Worm (Caenorhabditis elegans) whole organism, late embryonic: Measurements from ENCODE around the gene ebp-2.
A peak's percentile ranks its signal among the peaks of the same experiment; 100 is the strongest.

Source experiments
- C38D4.7 ChIP-seq: fragments of 200-800 bp; sonication (Bioruptor generic); optimal IDR thresholded peaks from 2 replicates; lab custom pipeline; 2018; ENCODE audit warnings: mild to moderate bottlenecking, missing genetic modification characterization, moderate library complexity, missing compliant biosample characterization
- K09A11.1 ChIP-seq: sonication (generic microtip); optimal IDR thresholded peaks from 2 replicates; lab custom pipeline; 2017; ENCODE audit warnings: antibody characterized with exemption, mild to moderate bottlenecking, missing genetic modification characterization, missing compliant biosample characterization; ENCODE audit not compliant: insufficient read depth
- T23F11.4 ChIP-seq: fragments of 200-800 bp; sonication (Bioruptor generic); optimal IDR thresholded peaks from 2 replicates; lab custom pipeline; 2018; ENCODE audit warnings: mild to moderate bottlenecking, missing genetic modification characterization, missing compliant biosample characterization
- Y22D7AL.16 ChIP-seq: sonication (generic microtip); optimal IDR thresholded peaks from 2 replicates; lab custom pipeline; 2016; ENCODE audit warnings: missing genetic modification characterization, missing compliant biosample characterization
- ahr-1 ChIP-seq: sonication (generic microtip); optimal IDR thresholded peaks from 2 replicates; lab custom pipeline; 2016; ENCODE audit warnings: missing genetic modification characterization, missing compliant biosample characterization
- ama-1 ChIP-seq: fragments of 150-350 bp; optimal IDR thresholded peaks from 2 replicates; lab custom pipeline; 2014
- ceh-14 ChIP-seq: sonication (generic microtip); optimal IDR thresholded peaks from 2 replicates; lab custom pipeline; 2016; ENCODE audit warnings: missing genotype, missing genetic modification characterization, missing compliant biosample characterization
- ceh-18 ChIP-seq: sonication (generic microtip); optimal IDR thresholded peaks from 2 replicates; lab custom pipeline; 2016; ENCODE audit warnings: missing genetic modification characterization, missing compliant biosample characterization
- ceh-2 ChIP-seq: sonication (generic microtip); optimal IDR thresholded peaks from 2 replicates; lab custom pipeline; 2016; ENCODE audit warnings: missing genotype, missing genetic modification characterization, missing compliant biosample characterization
- ceh-22 ChIP-seq: sonication (generic microtip); optimal IDR thresholded peaks from 2 replicates; lab custom pipeline; 2017; ENCODE audit warnings: missing biosample characterization, missing genetic modification characterization
- ceh-24 ChIP-seq: sonication (generic microtip); optimal IDR thresholded peaks from 2 replicates; lab custom pipeline; 2016; ENCODE audit warnings: mild to moderate bottlenecking, missing genetic modification characterization, missing compliant biosample characterization
- ceh-31 ChIP-seq: sonication (generic microtip); optimal IDR thresholded peaks from 2 replicates; lab custom pipeline; 2016; ENCODE audit warnings: missing genetic modification characterization, missing compliant biosample characterization
- ceh-45 ChIP-seq: fragments of 200-800 bp; sonication (Bioruptor generic); IDR thresholded peaks from 2 replicates; pipeline ENCODE4 v1.3.6; 2022; ENCODE audit warnings: missing genetic modification reagents, missing genetic modification characterization, missing compliant biosample characterization
- ceh-48 ChIP-seq: sonication (generic microtip); optimal IDR thresholded peaks from 2 replicates; lab custom pipeline; 2016; ENCODE audit warnings: missing genetic modification characterization, inconsistent platforms, missing compliant biosample characterization
- ceh-6 ChIP-seq: fragments of 200-800 bp; sonication (Bioruptor generic); optimal IDR thresholded peaks from 2 replicates; lab custom pipeline; 2018; ENCODE audit warnings: mild to moderate bottlenecking, missing genetic modification characterization, missing compliant biosample characterization
- ceh-9 ChIP-seq: sonication (generic microtip); optimal IDR thresholded peaks from 2 replicates; lab custom pipeline; 2016; ENCODE audit warnings: mild to moderate bottlenecking, missing genetic modification characterization, inconsistent platforms, missing compliant biosample characterization
- che-1 ChIP-seq: sonication (generic microtip); optimal IDR thresholded peaks from 2 replicates; lab custom pipeline; 2016; ENCODE audit warnings: mild to moderate bottlenecking, missing genetic modification characterization, missing compliant biosample characterization
- dmd-4 ChIP-seq: sonication (generic microtip); optimal IDR thresholded peaks from 2 replicates; lab custom pipeline; 2016; ENCODE audit warnings: borderline replicate concordance, missing genetic modification characterization, missing compliant biosample characterization
- dve-1 ChIP-seq: sonication (generic microtip); optimal IDR thresholded peaks from 2 replicates; lab custom pipeline; 2017; ENCODE audit warnings: antibody characterized with exemption, mild to moderate bottlenecking, missing genetic modification characterization, missing compliant biosample characterization
- ets-4 ChIP-seq: sonication (generic microtip); optimal IDR thresholded peaks from 2 replicates; lab custom pipeline; 2016; ENCODE audit warnings: missing genetic modification characterization, missing compliant biosample characterization
- fax-1 ChIP-seq: sonication (generic microtip); optimal IDR thresholded peaks from 2 replicates; lab custom pipeline; 2016; ENCODE audit warnings: missing genotype, missing genetic modification characterization, missing compliant biosample characterization
- fkh-10 ChIP-seq: fragments of 150-350 bp; optimal IDR thresholded peaks from 2 replicates; lab custom pipeline; 2014; ENCODE audit warnings: missing biosample characterization, missing genetic modification reagents, missing genetic modification characterization
- gmeb-2 ChIP-seq: sonication (generic microtip); optimal IDR thresholded peaks from 2 replicates; lab custom pipeline; 2016; ENCODE audit warnings: missing genetic modification characterization, inconsistent platforms, missing compliant biosample characterization
- hlh-13 ChIP-seq: fragments of 200-800 bp; sonication (Bioruptor generic); optimal IDR thresholded peaks from 2 replicates; lab custom pipeline; 2018; ENCODE audit warnings: mild to moderate bottlenecking, missing genetic modification characterization, missing compliant biosample characterization
- hlh-15 ChIP-seq: sonication (generic microtip); optimal IDR thresholded peaks from 2 replicates; lab custom pipeline; 2016; ENCODE audit warnings: missing genetic modification characterization, missing compliant biosample characterization
- hlh-30 ChIP-seq: sonication (generic microtip); optimal IDR thresholded peaks from 2 replicates; lab custom pipeline; 2017; ENCODE audit warnings: antibody characterized with exemption, missing genetic modification characterization, missing compliant biosample characterization; ENCODE audit not compliant: insufficient read depth
- hlh-6 ChIP-seq: sonication (generic microtip); optimal IDR thresholded peaks from 2 replicates; lab custom pipeline; 2016; ENCODE audit warnings: missing genotype, missing genetic modification characterization, missing compliant biosample characterization
- hlh-8 ChIP-seq: sonication (generic microtip); optimal IDR thresholded peaks from 2 replicates; lab custom pipeline; 2016; ENCODE audit warnings: missing genotype, missing genetic modification characterization, missing compliant biosample characterization
- lim-6 ChIP-seq: sonication (generic microtip); optimal IDR thresholded peaks from 2 replicates; lab custom pipeline; 2016; ENCODE audit warnings: missing genetic modification characterization, missing compliant biosample characterization
- lin-11 ChIP-seq: fragments of 200-800 bp; sonication (Bioruptor generic); optimal IDR thresholded peaks from 2 replicates; lab custom pipeline; 2018; ENCODE audit warnings: mild to moderate bottlenecking, missing genetic modification characterization, missing compliant biosample characterization
- mec-3 ChIP-seq: sonication (generic microtip); optimal IDR thresholded peaks from 2 replicates; lab custom pipeline; 2016; ENCODE audit warnings: borderline replicate concordance, missing genetic modification characterization, missing compliant biosample characterization
- nfya-1 ChIP-seq: sonication (generic microtip); optimal IDR thresholded peaks from 2 replicates; lab custom pipeline; 2017; ENCODE audit warnings: missing genetic modification characterization, mild to moderate bottlenecking, missing compliant biosample characterization, antibody characterized with exemption, moderate library complexity
- nhr-11 ChIP-seq: fragments of 150-350 bp; optimal IDR thresholded peaks from 2 replicates; lab custom pipeline; 2014; ENCODE audit warnings: missing biosample characterization, missing genetic modification characterization
- npax-4 ChIP-seq: sonication (generic microtip); optimal IDR thresholded peaks from 2 replicates; lab custom pipeline; 2016; ENCODE audit warnings: missing genetic modification characterization, missing compliant biosample characterization
- odd-2 ChIP-seq: sonication (generic microtip); optimal IDR thresholded peaks from 2 replicates; lab custom pipeline; 2017; ENCODE audit warnings: antibody characterized with exemption, mild to moderate bottlenecking, missing genetic modification characterization, missing compliant biosample characterization
- pat-9 ChIP-seq: fragments of 200-800 bp; sonication (Bioruptor generic); optimal IDR thresholded peaks from 2 replicates; lab custom pipeline; 2018; ENCODE audit warnings: mild to moderate bottlenecking, missing genetic modification characterization, moderate library complexity, missing compliant biosample characterization
- pax-1 ChIP-seq: fragments of 150-350 bp; optimal IDR thresholded peaks from 2 replicates; lab custom pipeline; 2014; ENCODE audit warnings: missing biosample characterization, missing genetic modification characterization
- pha-2 ChIP-seq: sonication (generic microtip); optimal IDR thresholded peaks from 2 replicates; lab custom pipeline; 2017; ENCODE audit warnings: mild to moderate bottlenecking, missing genetic modification characterization, missing compliant biosample characterization
- pha-4 ChIP-seq: fragments of 150-350 bp; optimal IDR thresholded peaks from 2 replicates; lab custom pipeline; 2018; ENCODE audit warnings: missing biosample characterization, missing genetic modification reagents, missing genetic modification characterization
- pqm-1 ChIP-seq: sonication (generic microtip); optimal IDR thresholded peaks from 2 replicates; lab custom pipeline; 2016; ENCODE audit warnings: missing genetic modification characterization, missing compliant biosample characterization
- ref-2 ChIP-seq: sonication (generic microtip); optimal IDR thresholded peaks from 2 replicates; lab custom pipeline; 2016; ENCODE audit warnings: missing genetic modification characterization, missing compliant biosample characterization
- rnt-1 ChIP-seq: sonication (generic microtip); optimal IDR thresholded peaks from 2 replicates; lab custom pipeline; 2016; ENCODE audit warnings: missing genetic modification characterization, missing compliant biosample characterization
- sdc-2 ChIP-seq: sonication (generic microtip); optimal IDR thresholded peaks from 2 replicates; lab custom pipeline; 2016; ENCODE audit warnings: missing genotype, missing genetic modification characterization, missing compliant biosample characterization
- sox-2 ChIP-seq: fragments of 200-800 bp; sonication (Bioruptor generic); IDR thresholded peaks from 2 replicates; pipeline ENCODE4 v1.3.6; 2022; ENCODE audit warnings: missing genetic modification reagents, missing genetic modification characterization, missing compliant biosample characterization
- syd-9 ChIP-seq: sonication (generic microtip); optimal IDR thresholded peaks from 2 replicates; lab custom pipeline; 2016; ENCODE audit warnings: mild to moderate bottlenecking, missing genetic modification characterization, moderate library complexity, missing compliant biosample characterization
- tbx-2 ChIP-seq: sonication (generic microtip); optimal IDR thresholded peaks from 2 replicates; lab custom pipeline; 2016; ENCODE audit warnings: missing genetic modification characterization, missing compliant biosample characterization
- ttx-3 ChIP-seq: sonication (generic microtip); optimal IDR thresholded peaks from 2 replicates; lab custom pipeline; 2016; ENCODE audit warnings: missing genetic modification reagents, missing genetic modification characterization, missing compliant biosample characterization
- unc-3 ChIP-seq, 2 experiments: fragments of 200-800 bp in 1 of 2; sonication (Bioruptor generic) in 1 of 2; sonication (generic microtip) in 1 of 2; conservative IDR thresholded peaks in 1 of 2; optimal IDR thresholded peaks in 1 of 2; 2 replicates each; pipeline versions ENCODE4 v1.3.6 to Lab custom; 2016 to 2022; ENCODE audit warnings: missing compliant biosample characterization in 2 of 2, missing genetic modification characterization in 2 of 2, missing genetic modification reagents in 1 of 2
- unc-42 ChIP-seq: sonication (generic microtip); optimal IDR thresholded peaks from 2 replicates; lab custom pipeline; 2016; ENCODE audit warnings: missing genotype, missing genetic modification characterization, missing compliant biosample characterization
- unc-55 ChIP-seq: sonication (generic microtip); optimal IDR thresholded peaks from 2 replicates; lab custom pipeline; 2017; ENCODE audit warnings: missing biosample characterization, missing genetic modification reagents, missing genetic modification characterization
- unc-86 ChIP-seq: sonication (generic microtip); optimal IDR thresholded peaks from 2 replicates; lab custom pipeline; 2016; ENCODE audit warnings: missing genetic modification characterization, missing compliant biosample characterization
- zip-5 ChIP-seq: sonication (generic microtip); optimal IDR thresholded peaks from 2 replicates; lab custom pipeline; 2016; ENCODE audit warnings: missing genetic modification characterization, missing compliant biosample characterization
- ztf-16 ChIP-seq: sonication (generic microtip); optimal IDR thresholded peaks from 2 replicates; lab custom pipeline; 2017; ENCODE audit warnings: missing genetic modification characterization, missing compliant biosample characterization

ebp-2 gene

DNA sequence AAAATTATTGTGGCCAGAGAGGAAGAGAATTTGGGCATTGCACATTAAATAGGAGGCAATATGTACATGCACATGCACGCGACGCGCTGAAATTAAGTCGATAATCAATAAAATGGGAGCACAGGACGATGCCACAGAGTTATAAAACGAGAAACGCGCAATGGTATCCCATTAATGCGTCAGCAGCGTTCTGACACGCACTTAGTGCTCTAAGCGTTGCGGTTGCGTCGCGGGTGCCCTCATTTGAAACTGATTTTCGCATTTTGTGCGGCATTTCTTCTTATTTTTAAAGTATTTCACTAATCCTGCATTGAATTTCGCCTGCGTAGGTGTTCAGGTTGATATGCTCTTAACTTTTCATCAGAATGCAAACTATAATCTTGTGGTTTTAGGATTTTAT is 10.5 kb downstream of the ebp-2 start, which contains the start of gene rsp-1:
TSS of gene rsp-1 (plus strand) at position 338 of the 400 bp plus-strand sequence.
- TF ChIP-seq ceh-9 (tag; lab: Kevin White, UChicago) (no peak), T23F11.4 (peak; percentile 8), nhr-11 (tag; lab: Kevin White, UChicago) (no peak), sox-2 (GFP tag; lab: Robert Waterston, UW) (no peak), ceh-45 (no peak), tbx-2 (tag; lab: Kevin White, UChicago) (peak; percentile 77), npax-4 (tag; lab: Kevin White, UChicago) (no peak), rnt-1 (peak; percentile 71), ets-4 (tag; lab: Kevin White, UChicago) (peak; percentile 18), ceh-2 (peak; percentile 43), ceh-14 (peak; percentile 48), fax-1 (tag; lab: Kevin White, UChicago) (peak; percentile 38), sdc-2 (tag; lab: Kevin White, UChicago) (peak; percentile 46), mec-3 (tag; lab: Kevin White, UChicago) (no peak), ztf-16 (tag; lab: Kevin White, UChicago) (peak; percentile 55), ceh-22 (no peak), nfya-1 (tag; lab: Kevin White, UChicago) (peak; percentile 80), ttx-3 (tag; lab: Kevin White, UChicago) (no peak), ahr-1 (no peak), ceh-24 (tag; lab: Kevin White, UChicago) (no peak), ama-1 (no peak), dve-1 (tag; lab: Kevin White, UChicago) (peak; percentile 67), C38D4.7 (GFP tag; lab: Kevin White, UChicago) (no peak), odd-2 (tag; lab: Kevin White, UChicago) (no peak), unc-3 (GFP tag; conservative IDR thresholded peaks at IDR 0.05; lab: Robert Waterston, UW) (no peak), unc-3 (tag; optimal IDR thresholded peaks at IDR 0.05; lab: Kevin White, UChicago) (peak; percentile 66), pax-1 (tag; lab: Kevin White, UChicago) (no peak), syd-9 (tag; lab: Kevin White, UChicago) (peak; percentile 45), ceh-48 (peak; percentile 88), che-1 (tag; lab: Kevin White, UChicago) (peak; percentile 6), hlh-13 (GFP tag; lab: Kevin White, UChicago) (no peak), unc-86 (peak; percentile 23), gmeb-2 (tag; lab: Kevin White, UChicago) (peak; percentile 35), ceh-31 (tag; lab: Kevin White, UChicago) (peak; percentile 78), unc-55 (GFP tag; lab: Kevin White, UChicago) (peak; percentile 34), ceh-18 (tag; lab: Kevin White, UChicago) (peak; percentile 77), unc-42 (tag; lab: Kevin White, UChicago) (peak; percentile 81), hlh-30 (tag; lab: Kevin White, UChicago) (peak; percentile 17), Y22D7AL.16 (tag; lab: Kevin White, UChicago) (peak; percentile 37), pat-9 (peak; percentile 49), lin-11 (tag; lab: Kevin White, UChicago) (no peak), pqm-1 (tag; lab: Kevin White, UChicago) (no peak), lim-6 (tag; lab: Kevin White, UChicago) (peak; percentile 55), hlh-15 (tag; lab: Kevin White, UChicago) (no peak), hlh-8 (tag; lab: Kevin White, UChicago) (no peak), pha-2 (tag; lab: Kevin White, UChicago) (peak; percentile 33), fkh-10 (GFP tag; lab: Kevin White, UChicago) (peak; percentile 13), hlh-6 (tag; lab: Kevin White, UChicago) (no peak), zip-5 (tag; lab: Kevin White, UChicago) (no peak), ceh-6 (peak; percentile 36), K09A11.1 (tag; lab: Kevin White, UChicago) (peak; percentile 11), ref-2 (peak; percentile 69), dmd-4 (no peak), pha-4 (tag; lab: Kevin White, UChicago) (no peak)
